Worm (Caenorhabditis elegans): ENCODE results near the gene pxl-1.

The pxl-1 gene

DNA sequence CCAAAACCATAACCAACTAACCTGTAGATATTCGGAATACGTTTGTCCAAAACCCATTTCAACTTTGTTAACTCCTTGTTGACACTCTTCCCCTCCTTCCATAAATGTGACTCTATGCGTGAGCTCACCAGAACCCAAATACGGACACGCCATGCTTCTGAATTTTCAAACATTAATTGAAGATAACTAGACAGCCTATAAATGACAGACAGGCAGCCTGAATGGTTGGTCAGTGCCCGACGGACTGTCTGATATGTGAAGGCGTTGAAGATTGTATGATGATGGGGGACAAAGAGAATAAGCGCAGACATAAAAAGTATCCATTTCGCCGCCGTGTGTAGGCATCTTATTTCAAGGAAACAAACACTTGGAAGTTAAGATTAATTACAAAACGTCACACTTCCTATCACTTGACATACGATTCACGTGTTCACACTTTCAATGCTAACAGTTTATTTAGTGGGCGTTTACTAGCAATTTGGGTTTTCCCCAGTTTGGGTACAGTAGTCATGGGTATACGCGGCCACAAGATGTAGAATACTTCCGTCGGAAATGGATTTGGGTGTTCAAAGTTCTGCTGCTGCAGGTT is 24.1 kb upstream of the pxl-1 start, which contains the start of the genes tdo-2 and C28H8.2 (continued):
- TF ChIP-seq tbx-2 (tag; optimal IDR thresholded peaks at IDR 0.05), result peak; percentile 74
- no peak for TF ChIP-seq ceh-88 (GFP tag; IDR thresholded peaks at IDR 0.05)
- TF ChIP-seq sptf-1 (tag; optimal IDR thresholded peaks at IDR 0.05), result no peak
- TF ChIP-seq nhr-85 (tag), result peak; percentile 96
- no peak for TF ChIP-seq fos-1 (tag; optimal IDR thresholded peaks at IDR 0.05)
- TF ChIP-seq irx-1 (tag; optimal IDR thresholded peaks at IDR 0.05), result peak; percentile 19
- TF ChIP-seq nhr-11 (tag; optimal IDR thresholded peaks at IDR 0.05), result no peak
- peak; percentile 17 for TF ChIP-seq swsn-7 (tag; optimal IDR thresholded peaks at IDR 0.05)
- peak; percentile 8 to 42 (median 27) for TF ChIP-seq dpl-1 (GFP tag; optimal IDR thresholded peaks at IDR 0.05)
- peak; percentile 71 for TF ChIP-seq grh-1 (GFP tag; IDR thresholded peaks at IDR 0.05)
- TF ChIP-seq ces-1 (GFP tag; optimal IDR thresholded peaks at IDR 0.05), result no peak
- TF ChIP-seq ceh-90 (tag; optimal IDR thresholded peaks at IDR 0.05), result no peak
- TF ChIP-seq ceh-63 (GFP tag; optimal IDR thresholded peaks at IDR 0.05), result no peak
- peak; percentile 45 for TF ChIP-seq xbp-1 (tag; optimal IDR thresholded peaks at IDR 0.05)
- no peak for TF ChIP-seq tlp-1 (tag; optimal IDR thresholded peaks at IDR 0.05)
- no peak for TF ChIP-seq ztf-11 (tag; optimal IDR thresholded peaks at IDR 0.05)
- TF ChIP-seq mdl-1 (tag; optimal IDR thresholded peaks at IDR 0.05), result peak in 1 of 2 experiments; percentile 92
- TF ChIP-seq mef-2 (tag; optimal IDR thresholded peaks at IDR 0.05), result no peak
- no peak for TF ChIP-seq lin-39 (tag; optimal IDR thresholded peaks at IDR 0.05)
- no peak for TF ChIP-seq hlh-4 (tag; optimal IDR thresholded peaks at IDR 0.05)
- no peak for TF ChIP-seq C34B4.2 (tag; optimal IDR thresholded peaks at IDR 0.05)
- TF ChIP-seq efl-3 (GFP tag; optimal IDR thresholded peaks at IDR 0.05), result no peak
- no peak for TF ChIP-seq nhr-28 (tag; optimal IDR thresholded peaks at IDR 0.05)
- TF ChIP-seq pax-3 (tag; optimal IDR thresholded peaks at IDR 0.05), result no peak
- peak; percentile 76 for TF ChIP-seq vab-15 (tag; optimal IDR thresholded peaks at IDR 0.05)
- TF ChIP-seq lin-14 (GFP tag; optimal IDR thresholded peaks at IDR 0.05), result peak; percentile 86
- TF ChIP-seq zag-1 (tag; optimal IDR thresholded peaks at IDR 0.05), result no peak
- no peak for TF ChIP-seq hlh-17 (GFP tag; optimal IDR thresholded peaks at IDR 0.05; ENCODE audit: borderline replicate concordance)
- no peak for TF ChIP-seq rnt-1 (tag; optimal IDR thresholded peaks at IDR 0.05)
- TF ChIP-seq egl-13 (tag; optimal IDR thresholded peaks at IDR 0.05), result no peak
- TF ChIP-seq C04F5.9 (tag; optimal IDR thresholded peaks at IDR 0.05), result no peak
- TF ChIP-seq sox-4 (tag; optimal IDR thresholded peaks at IDR 0.05), result no peak

DNA sequence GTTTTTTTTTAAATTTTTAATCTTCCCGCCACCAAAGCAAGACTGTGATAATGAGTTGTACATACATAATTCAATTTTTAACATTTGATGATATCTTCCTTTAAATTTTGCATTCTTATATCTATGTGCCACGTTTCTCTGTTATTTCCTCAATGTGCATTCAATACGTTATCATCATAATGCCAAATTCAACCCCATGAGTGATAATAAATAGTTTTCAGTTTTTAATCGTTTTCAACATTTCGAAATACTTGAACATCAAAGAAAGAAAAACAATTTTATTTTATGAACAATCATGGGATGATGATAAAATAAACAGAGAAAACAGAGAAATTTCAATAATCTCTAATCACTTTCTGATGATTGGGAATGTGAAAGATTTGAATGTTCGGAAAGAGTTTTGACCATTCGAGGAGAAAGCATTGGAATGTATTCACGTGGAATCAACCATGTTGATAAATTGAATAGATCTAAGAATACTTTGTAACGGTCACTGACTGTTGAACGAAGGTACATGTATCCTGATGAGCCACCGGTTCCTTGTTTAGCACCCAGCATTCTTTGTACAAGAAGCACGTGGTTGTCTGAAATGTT is 21.6 kb upstream of the pxl-1 start:
- TF ChIP-seq ceh-8 (GFP tag; optimal IDR thresholded peaks at IDR 0.05) (no peak), fkh-4 (tag; optimal IDR thresholded peaks at IDR 0.05; ENCODE audit: borderline replicate concordance) (no peak), snu-23 (GFP tag; optimal IDR thresholded peaks at IDR 0.05) (peak; percentile 21), mep-1 (tag; optimal IDR thresholded peaks at IDR 0.05) (no peak), pag-3 (tag; optimal IDR thresholded peaks at IDR 0.05; ENCODE audit: borderline replicate concordance, insufficient read depth) (no peak), unc-30 (tag; optimal IDR thresholded peaks at IDR 0.05) (no peak), Y116A8C.19 (tag; optimal IDR thresholded peaks at IDR 0.05; ENCODE audit: borderline replicate concordance) (no peak), alr-1 (tag; optimal IDR thresholded peaks at IDR 0.05; ENCODE audit: borderline replicate concordance) (no peak), ceh-90 (tag; optimal IDR thresholded peaks at IDR 0.05) (no peak), dpl-1 (GFP tag; optimal IDR thresholded peaks at IDR 0.05) (no peak), nhr-90 (tag; optimal IDR thresholded peaks at IDR 0.05; ENCODE audit: poor library complexity) (peak; percentile 75), C16A3.4 (tag; optimal IDR thresholded peaks at IDR 0.05) (peak; percentile 22), snpc-4 (tag; optimal IDR thresholded peaks at IDR 0.05) (no peak), egl-13 (tag; optimal IDR thresholded peaks at IDR 0.05) (no peak), nhr-20 (tag; optimal IDR thresholded peaks at IDR 0.05) (peak; percentile 27), sup-37 (GFP tag; optimal IDR thresholded peaks at IDR 0.05) (no peak), hlh-17 (GFP tag; optimal IDR thresholded peaks at IDR 0.05; ENCODE audit: borderline replicate concordance) (no peak), jun-1 (tag; optimal IDR thresholded peaks at IDR 0.05) (no peak), pqm-1 (tag; optimal IDR thresholded peaks at IDR 0.05) (peak; percentile 34), egl-27 (tag; optimal IDR thresholded peaks at IDR 0.05) (no peak), nhr-47 (tag; optimal IDR thresholded peaks at IDR 0.05) (peak; percentile 12), mab-9 (GFP tag; IDR thresholded peaks at IDR 0.05) (no peak), elt-2 (tag; optimal IDR thresholded peaks at IDR 0.05) (peak; percentile 67), C04F5.9 (tag; optimal IDR thresholded peaks at IDR 0.05) (no peak), mdl-1 (tag; optimal IDR thresholded peaks at IDR 0.05) (no peak)

Measured in whole organism, L1 larva.